Worm (Caenorhabditis elegans): ENCODE measurements around the gene Y14H12A.1.

Y14H12A.1 gene

ce11 chrII:4038541-4038940 lies 45.5 kb downstream of the Y14H12A.1 start, which contains the start of gene pqn-48:
Gene pqn-48, plus strand, starts transcription at chrII:4038884.
- TF ChIP-seq dao-5 (tag; optimal IDR thresholded peaks at IDR 0.05): no peak
- TF ChIP-seq W03F9.2 (tag; optimal IDR thresholded peaks at IDR 0.05): no peak
- no peak for TF ChIP-seq him-1 (tag; optimal IDR thresholded peaks at IDR 0.05)

ce11 chrII:4040066-4040465 lies 47.1 kb downstream of the Y14H12A.1 start:
- TF ChIP-seq W03F9.2 (tag; optimal IDR thresholded peaks at IDR 0.05): no peak

ce11 chrII:4042696-4043095 lies 49.7 kb downstream of the Y14H12A.1 start:
- TF ChIP-seq him-1 (tag; optimal IDR thresholded peaks at IDR 0.05): no peak
- TF ChIP-seq W03F9.2 (tag; optimal IDR thresholded peaks at IDR 0.05): no peak
- no peak for TF ChIP-seq dao-5 (tag; optimal IDR thresholded peaks at IDR 0.05)

All from whole organism, L4/young adult.